Fruit fly (Drosophila melanogaster) whole organism, embryonic: ENCODE results near the gene CG10064.
A peak's percentile ranks its signal among the peaks of the same experiment; 100 is the strongest.

Source experiments
- CG10543 ChIP-seq: fragments of 200-800 bp; sonication (Bioruptor generic); optimal IDR thresholded peaks from 3 replicates; lab custom pipeline; 2017; ENCODE audit warnings: missing biosample characterization, mild to moderate bottlenecking, missing genetic modification characterization, moderate library complexity
- CG11560 ChIP-seq: fragments of 200-800 bp; sonication (Bioruptor generic); IDR thresholded peaks from 3 replicates; pipeline ENCODE4 v1.3.6; 2022; ENCODE audit warnings: missing biosample characterization, missing genetic modification characterization
- CG12744 ChIP-seq: fragments of 200-800 bp; sonication (Bioruptor generic); optimal IDR thresholded peaks from 2 replicates; lab custom pipeline; 2016; ENCODE audit warnings: missing biosample characterization, missing genetic modification characterization
- CG13123 ChIP-seq: fragments of 200-800 bp; sonication (Bioruptor generic); optimal IDR thresholded peaks from 2 replicates; lab custom pipeline; 2016; ENCODE audit warnings: missing biosample characterization, missing genetic modification characterization
- CG13296 ChIP-seq: fragments of 200-800 bp; sonication (Bioruptor generic); optimal IDR thresholded peaks from 3 replicates; lab custom pipeline; 2018; ENCODE audit warnings: missing biosample characterization, mild to moderate bottlenecking, missing genetic modification characterization
- CG1529 ChIP-seq: fragments of 200-800 bp; sonication (Bioruptor generic); optimal IDR thresholded peaks from 3 replicates; lab custom pipeline; 2018; ENCODE audit warnings: missing biosample characterization, missing genetic modification characterization
- CG17328 ChIP-seq: fragments of 200-800 bp; sonication (Bioruptor generic); IDR thresholded peaks from 2 replicates; pipeline ENCODE4 v1.3.6; 2022; ENCODE audit warnings: missing biosample characterization, missing genetic modification characterization
- CG17359 ChIP-seq: fragments of 200-800 bp; sonication (Bioruptor generic); optimal IDR thresholded peaks from 3 replicates; lab custom pipeline; 2018; ENCODE audit warnings: missing biosample characterization, mild to moderate bottlenecking, missing genetic modification characterization, moderate library complexity
- CG1832 ChIP-seq: fragments of 200-800 bp; sonication (Bioruptor generic); optimal IDR thresholded peaks from 2 replicates; lab custom pipeline; 2017; ENCODE audit warnings: missing biosample characterization, mild to moderate bottlenecking, missing genetic modification characterization, inconsistent platforms
- CG18619 ChIP-seq: fragments of 200-800 bp; sonication (Bioruptor generic); optimal IDR thresholded peaks from 3 replicates; lab custom pipeline; 2017; ENCODE audit warnings: missing biosample characterization, mild to moderate bottlenecking, missing genetic modification characterization
- CG2116 ChIP-seq: fragments of 200-800 bp; sonication (Bioruptor generic); optimal IDR thresholded peaks from 3 replicates; lab custom pipeline; 2018; ENCODE audit warnings: missing biosample characterization, mild to moderate bottlenecking, missing genetic modification characterization
- CG2875 ChIP-seq: fragments of 200-800 bp; sonication (Bioruptor generic); optimal IDR thresholded peaks from 2 replicates; lab custom pipeline; 2017; ENCODE audit warnings: missing biosample characterization, mild to moderate bottlenecking, missing genetic modification characterization, missing genetic modification reagents
- CG30431 ChIP-seq: fragments of 200-800 bp; sonication (Bioruptor generic); optimal IDR thresholded peaks from 2 replicates; lab custom pipeline; 2017; ENCODE audit warnings: missing biosample characterization, missing genetic modification characterization
- CG31388 ChIP-seq: fragments of 200-800 bp; sonication (Bioruptor generic); optimal IDR thresholded peaks from 2 replicates; lab custom pipeline; 2016; ENCODE audit warnings: missing biosample characterization, missing genetic modification characterization
- CG32532 ChIP-seq: fragments of 200-800 bp; sonication (Bioruptor generic); IDR thresholded peaks from 2 replicates; pipeline ENCODE4 v1.3.6; 2022; ENCODE audit warnings: missing biosample characterization, missing genetic modification characterization
- CG3847 ChIP-seq: fragments of 200-800 bp; sonication (Bioruptor generic); IDR thresholded peaks from 2 replicates; pipeline ENCODE4 v1.3.6; 2022; ENCODE audit warnings: missing biosample characterization, missing genetic modification characterization
- CG42726 ChIP-seq: fragments of 200-800 bp; sonication (Bioruptor generic); IDR thresholded peaks from 2 replicates; pipeline ENCODE4 v1.3.6; 2022; ENCODE audit warnings: missing biosample characterization, missing genetic modification characterization; ENCODE audit not compliant: partially characterized antibody
- CG4820 ChIP-seq: fragments of 200-800 bp; sonication (Bioruptor generic); optimal IDR thresholded peaks from 3 replicates; lab custom pipeline; 2016; ENCODE audit warnings: missing biosample characterization, missing genetic modification characterization
- CG6689 ChIP-seq: fragments of 200-800 bp; sonication (Bioruptor generic); IDR thresholded peaks from 2 replicates; pipeline ENCODE4 v1.3.6; 2022; ENCODE audit warnings: missing biosample characterization, missing genetic modification characterization
- CG8478 ChIP-seq: fragments of >200 bp; optimal IDR thresholded peaks from 2 replicates; lab custom pipeline; 2018
- CG8765 ChIP-seq: fragments of 200-800 bp; sonication (Bioruptor generic); IDR thresholded peaks from 2 replicates; pipeline ENCODE4 v1.3.6; 2022; ENCODE audit warnings: missing biosample characterization, missing genetic modification characterization
- CG9932 ChIP-seq: fragments of 200-800 bp; sonication (Bioruptor generic); IDR thresholded peaks from 2 replicates; pipeline ENCODE4 v1.3.6; 2022; ENCODE audit warnings: missing biosample characterization, missing genetic modification characterization
- CrebB ChIP-seq: fragments of 200-800 bp; sonication (Bioruptor generic); optimal IDR thresholded peaks from 3 replicates; lab custom pipeline; 2018; ENCODE audit warnings: missing biosample characterization, mild to moderate bottlenecking, missing genetic modification characterization
- Deaf1 ChIP-seq: fragments of 200-800 bp; optimal IDR thresholded peaks from 3 replicates; lab custom pipeline; 2019; ENCODE audit warnings: missing biosample characterization, mild to moderate bottlenecking, missing genetic modification characterization, moderate library complexity
- Eip74EF ChIP-seq, 2 experiments: fragments of 200-800 bp in 1 of 2; fragments of >200 bp in 1 of 2; sonication (Bioruptor generic) in 1 of 2; optimal IDR thresholded peaks; 2 replicates each; lab custom pipeline; 2017 to 2019; ENCODE audit warnings: missing biosample characterization in 2 of 2, missing genetic modification characterization in 2 of 2, mild to moderate bottlenecking in 1 of 2, moderate library complexity in 1 of 2
- Fer1 ChIP-seq: fragments of 200-800 bp; sonication (Bioruptor generic); optimal IDR thresholded peaks from 2 replicates; lab custom pipeline; 2017; ENCODE audit warnings: missing biosample characterization, mild to moderate bottlenecking, missing genetic modification characterization
- Fer2 ChIP-seq: fragments of 200-800 bp; sonication (Bioruptor generic); optimal IDR thresholded peaks from 2 replicates; lab custom pipeline; 2018; ENCODE audit warnings: missing biosample characterization, mild to moderate bottlenecking, missing genetic modification characterization, moderate library complexity
- HLH3B ChIP-seq: fragments of 200-800 bp; sonication (Bioruptor generic); IDR thresholded peaks from 2 replicates; pipeline ENCODE4 v1.3.6; 2022; ENCODE audit warnings: missing biosample characterization, missing genetic modification characterization
- Med ChIP-seq: fragments of 200-800 bp; sonication (Bioruptor generic); peaks from one replicate; lab custom pipeline; 2016; ENCODE audit warnings: missing biosample characterization, missing genetic modification characterization, mild to moderate bottlenecking, inconsistent platforms, moderate library complexity
- NC2α ChIP-seq: fragments of 200-800 bp; sonication (Bioruptor generic); optimal IDR thresholded peaks from 2 replicates; lab custom pipeline; 2016; ENCODE audit warnings: missing biosample characterization, missing genetic modification characterization
- Ravus ChIP-seq: fragments of 200-800 bp; sonication (Bioruptor generic); IDR thresholded peaks from 2 replicates; pipeline ENCODE4 v1.3.6; 2022; ENCODE audit warnings: missing biosample characterization, missing genetic modification characterization
- TFAM ChIP-seq: fragments of 200-800 bp; sonication (Bioruptor generic); optimal IDR thresholded peaks from 2 replicates; lab custom pipeline; 2017; ENCODE audit warnings: missing biosample characterization, missing genetic modification characterization, inconsistent platforms
- abd-A ChIP-seq: fragments of 200-800 bp; sonication (Bioruptor generic); optimal IDR thresholded peaks from 3 replicates; lab custom pipeline; 2019; ENCODE audit warnings: missing biosample characterization, mild to moderate bottlenecking, missing genetic modification characterization, moderate library complexity
- ap ChIP-seq: fragments of 200-800 bp; sonication (Bioruptor generic); IDR thresholded peaks from 2 replicates; pipeline ENCODE4 v1.3.6; 2022; ENCODE audit warnings: missing biosample characterization, missing genetic modification characterization
- ara ChIP-seq: fragments of 200-800 bp; sonication (Bioruptor generic); IDR thresholded peaks from 2 replicates; pipeline ENCODE4 v1.3.6; 2022; ENCODE audit warnings: missing biosample characterization, missing genetic modification characterization
- cas ChIP-seq: fragments of 200-800 bp; sonication (Bioruptor generic); IDR thresholded peaks from 2 replicates; pipeline ENCODE4 v1.3.6; 2022; ENCODE audit warnings: missing biosample characterization, missing genetic modification characterization
- cg ChIP-seq: fragments of 200-800 bp; sonication (Bioruptor generic); optimal IDR thresholded peaks from 3 replicates; lab custom pipeline; 2019; ENCODE audit warnings: missing biosample characterization, mild to moderate bottlenecking, missing genetic modification characterization, moderate library complexity
- chif ChIP-seq, 2 experiments: fragments of 200-800 bp; sonication (Bioruptor generic); optimal IDR thresholded peaks; 3 replicates each; lab custom pipeline; 2016; ENCODE audit warnings: missing biosample characterization in 2 of 2, missing genetic modification characterization in 2 of 2
- crc ChIP-seq: fragments of 200-800 bp; sonication (Bioruptor generic); optimal IDR thresholded peaks from 2 replicates; lab custom pipeline; 2016; ENCODE audit warnings: missing biosample characterization, missing genetic modification characterization
- da ChIP-seq: fragments of 200-800 bp; sonication (Bioruptor generic); optimal IDR thresholded peaks from 2 replicates; lab custom pipeline; 2016; ENCODE audit warnings: missing biosample characterization, missing genetic modification characterization
- disco-r ChIP-seq: fragments of 200-800 bp; sonication (Bioruptor generic); optimal IDR thresholded peaks from 2 replicates; lab custom pipeline; 2016; ENCODE audit warnings: missing biosample characterization, missing genetic modification characterization
- exex ChIP-seq: fragments of 200-800 bp; sonication (Bioruptor generic); optimal IDR thresholded peaks from 4 replicates; lab custom pipeline; 2018; ENCODE audit warnings: missing biosample characterization, mild to moderate bottlenecking, missing genetic modification characterization, moderate library complexity
- gsb ChIP-seq: fragments of 200-800 bp; sonication (Bioruptor generic); IDR thresholded peaks from 2 replicates; pipeline ENCODE4 v1.3.6; 2022; ENCODE audit warnings: missing biosample characterization, missing genetic modification characterization
- insv ChIP-seq, 2 experiments: fragments of 200-800 bp; sonication (Bioruptor generic); optimal IDR thresholded peaks; 3 replicates each; lab custom pipeline; 2016 to 2018; ENCODE audit warnings: missing biosample characterization in 2 of 2, missing genetic modification characterization in 2 of 2
- jumu ChIP-seq: fragments of 200-800 bp; sonication (Bioruptor generic); optimal IDR thresholded peaks from 3 replicates; lab custom pipeline; 2016; ENCODE audit warnings: missing biosample characterization, missing genetic modification characterization
- ken ChIP-seq: fragments of 200-800 bp; sonication (Bioruptor generic); IDR thresholded peaks from 3 replicates; pipeline ENCODE4 v1.3.6; 2022; ENCODE audit warnings: missing biosample characterization, missing genetic modification characterization
- pros ChIP-seq: fragments of 200-800 bp; sonication (Bioruptor generic); optimal IDR thresholded peaks from 3 replicates; lab custom pipeline; 2019; ENCODE audit warnings: missing biosample characterization, mild to moderate bottlenecking, missing genetic modification characterization, moderate library complexity
- pum ChIP-seq: fragments of 200-800 bp; sonication (Bioruptor generic); optimal IDR thresholded peaks from 2 replicates; lab custom pipeline; 2016; ENCODE audit warnings: missing biosample characterization, missing genetic modification characterization
- sisA ChIP-seq: fragments of 200-800 bp; sonication (Bioruptor generic); IDR thresholded peaks from 2 replicates; pipeline ENCODE4 v1.3.6; 2022; ENCODE audit warnings: missing biosample characterization, missing genetic modification characterization
- slbo ChIP-seq: fragments of 200-800 bp; sonication (Bioruptor generic); IDR thresholded peaks from 2 replicates; pipeline ENCODE4 v1.3.6; 2022; ENCODE audit warnings: missing biosample characterization, missing genetic modification characterization
- slp2 ChIP-seq: fragments of 200-800 bp; sonication (Bioruptor generic); optimal IDR thresholded peaks from 2 replicates; lab custom pipeline; 2016; ENCODE audit warnings: missing biosample characterization, missing genetic modification characterization
- tx ChIP-seq: fragments of 200-800 bp; sonication (Bioruptor generic); optimal IDR thresholded peaks from 2 replicates; lab custom pipeline; 2016; ENCODE audit warnings: missing biosample characterization, missing genetic modification characterization
- wor ChIP-seq: fragments of 200-800 bp; sonication (Bioruptor generic); IDR thresholded peaks from 2 replicates; pipeline ENCODE4 v1.3.6; 2022; ENCODE audit warnings: missing biosample characterization, missing genetic modification characterization

CG10064 gene

DNA sequence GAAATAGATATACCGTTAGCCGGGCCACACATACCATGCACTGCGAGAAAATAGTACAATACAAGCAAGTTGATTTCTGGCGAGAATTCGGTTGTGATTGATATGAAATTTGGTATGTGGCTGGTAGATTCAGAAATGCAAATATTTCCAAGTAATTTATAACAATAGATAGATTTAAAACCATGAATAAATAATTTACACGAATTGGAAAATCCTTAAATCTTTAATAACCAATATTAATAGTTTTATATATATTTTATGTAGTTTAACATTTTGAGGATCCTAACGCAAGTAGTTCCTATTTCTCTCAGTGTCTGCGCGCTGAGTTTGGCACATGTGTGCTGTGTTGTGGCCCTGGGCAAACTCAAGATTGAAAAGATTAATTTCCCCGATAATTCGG lies 14.1 kb upstream of the CG10064 start (continued):
- no peak for TF ChIP-seq crc
- peak; percentile 64; the same call in 1 of the 2 replicates for TF ChIP-seq CG6689 (GFP tag; lab: Robert Waterston, UW)
- no peak for TF ChIP-seq exex
- TF ChIP-seq CG2875 (GFP tag; lab: Kevin White, UChicago): peak; percentile 25
- TF ChIP-seq CG32532 (GFP tag; lab: Robert Waterston, UW): no peak
- peak; percentile 36 for TF ChIP-seq CG18619 (GFP tag; lab: Kevin White, UChicago)
- TF ChIP-seq Med (GFP tag; lab: Kevin White, UChicago): peak; percentile 63
- TF ChIP-seq NC2α: no peak
- no peak for TF ChIP-seq Eip74EF (GFP tag; optimal IDR thresholded peaks at IDR 0.05; lab: Kevin White, UChicago)
- no peak for TF ChIP-seq CG12744 (GFP tag; lab: Kevin White, UChicago)
- TF ChIP-seq ken (GFP tag; lab: Robert Waterston, UW): 0 out of 3 replicates have a peak, but pooled peaks have one; percentile 27
- no peak for TF ChIP-seq cas (GFP tag; lab: Robert Waterston, UW)
- peak; percentile 61 for TF ChIP-seq sisA (GFP tag; lab: Robert Waterston, UW)
- TF ChIP-seq tx: no peak
- TF ChIP-seq CG2116 (GFP tag; lab: Kevin White, UChicago): peak; percentile 5
- peak; percentile 50; the same call in 1 of the 2 replicates for TF ChIP-seq ara (GFP tag; lab: Robert Waterston, UW)
- no peak for TF ChIP-seq CG1832
- TF ChIP-seq CG17328 (GFP tag; lab: Robert Waterston, UW): peak; percentile 34; the same call in 1 of the 2 replicates
- no peak for TF ChIP-seq cg (GFP tag; lab: Kevin White, UChicago)
- no peak for TF ChIP-seq CG11560
- TF ChIP-seq slp2 (GFP tag; lab: Kevin White, UChicago): no peak
- no peak for TF ChIP-seq insv (GFP tag; optimal IDR thresholded peaks at IDR 0.05; lab: Kevin White, UChicago)
- no peak for TF ChIP-seq pros
- TF ChIP-seq chif (GFP tag; optimal IDR thresholded peaks at IDR 0.05; lab: Kevin White, UChicago): peak in 1 of 2 experiments; percentile 4
- peak; percentile 62 for TF ChIP-seq CG30431
- TF ChIP-seq CrebB (tag; lab: Kevin White, UChicago): no peak
- TF ChIP-seq CG17359 (tag; lab: Kevin White, UChicago): peak; percentile 10
- no peak for TF ChIP-seq da (GFP tag; lab: Kevin White, UChicago)
- TF ChIP-seq HLH3B (GFP tag; lab: Robert Waterston, UW): no peak; the same call in 1 of the 2 replicates
- peak; percentile 14 for TF ChIP-seq pum (GFP tag; lab: Kevin White, UChicago)
- TF ChIP-seq slbo (GFP tag; lab: Robert Waterston, UW): no peak
- TF ChIP-seq CG13296 (GFP tag; lab: Kevin White, UChicago): no peak
- peak; percentile 41 for TF ChIP-seq CG1529 (GFP tag; lab: Kevin White, UChicago)
- no peak for TF ChIP-seq TFAM (GFP tag; lab: Kevin White, UChicago)
- TF ChIP-seq ap (GFP tag; lab: Robert Waterston, UW): no peak
- TF ChIP-seq wor (GFP tag; lab: Robert Waterston, UW): no peak
- peak; percentile 20 for TF ChIP-seq jumu (GFP tag; lab: Kevin White, UChicago)
- TF ChIP-seq CG42726 (GFP tag; lab: Robert Waterston, UW): no peak
- no peak for TF ChIP-seq Fer1 (GFP tag; lab: Kevin White, UChicago)
- TF ChIP-seq Deaf1 (tag; lab: Kevin White, UChicago): no peak
- no peak for TF ChIP-seq CG31388 (GFP tag; lab: Kevin White, UChicago)
- TF ChIP-seq CG9932 (GFP tag; lab: Robert Waterston, UW): no peak
- TF ChIP-seq CG4820 (GFP tag; lab: Kevin White, UChicago): peak; percentile 43
- no peak for TF ChIP-seq disco-r (GFP tag; lab: Kevin White, UChicago)
- TF ChIP-seq abd-A (tag; lab: Kevin White, UChicago): no peak
- TF ChIP-seq CG3847 (GFP tag; lab: Robert Waterston, UW): no peak
- TF ChIP-seq gsb: no peak
- TF ChIP-seq CG13123 (GFP tag; lab: Kevin White, UChicago): no peak
- TF ChIP-seq Fer2 (tag; lab: Kevin White, UChicago): no peak
- no peak for TF ChIP-seq Ravus
- TF ChIP-seq CG8765 (GFP tag; lab: Robert Waterston, UW): peak; percentile 62; the same call in 1 of the 2 replicates
- no peak for TF ChIP-seq CG10543 (GFP tag; lab: Kevin White, UChicago)
- TF ChIP-seq CG8478 (lab: Kevin White, UChicago): no peak
